Worm (Caenorhabditis elegans) whole organism, L2 larva: ENCODE data around the gene asm-1.
A peak's percentile ranks its signal among the peaks of the same experiment; 100 is the strongest.

Experiments used
- C34F6.9 ChIP-seq: fragments of 150-350 bp; optimal IDR thresholded peaks from 2 replicates; lab custom pipeline; 2014; ENCODE audit warnings: missing biosample characterization, missing genetic modification characterization
- F13H6.1 ChIP-seq: sonication (generic microtip); optimal IDR thresholded peaks from 2 replicates; lab custom pipeline; 2016; ENCODE audit warnings: missing genetic modification characterization, missing compliant biosample characterization
- R02D3.7 ChIP-seq: fragments of 150-350 bp; optimal IDR thresholded peaks from 2 replicates; lab custom pipeline; 2014; ENCODE audit warnings: missing biosample characterization, missing genetic modification characterization
- Y55F3AM.14 ChIP-seq: fragments of 200-800 bp; sonication (Bioruptor generic); optimal IDR thresholded peaks from 2 replicates; lab custom pipeline; 2018; ENCODE audit warnings: mild to moderate bottlenecking, missing genetic modification characterization, missing compliant biosample characterization
- ZK546.5 ChIP-seq: sonication (generic microtip); optimal IDR thresholded peaks from 2 replicates; lab custom pipeline; 2017; ENCODE audit warnings: missing biosample characterization, missing genetic modification characterization
- ama-1 ChIP-seq: fragments of 150-350 bp; optimal IDR thresholded peaks from 2 replicates; lab custom pipeline; 2018; ENCODE audit warnings: inconsistent platforms
- ceh-16 ChIP-seq: fragments of 150-350 bp; optimal IDR thresholded peaks from 2 replicates; lab custom pipeline; 2014; ENCODE audit warnings: missing biosample characterization, missing genetic modification characterization
- ceh-82 ChIP-seq: fragments of 150-350 bp; optimal IDR thresholded peaks from 2 replicates; lab custom pipeline; 2014; ENCODE audit warnings: missing biosample characterization, missing genetic modification characterization
- crh-2 ChIP-seq: sonication (generic microtip); optimal IDR thresholded peaks from 2 replicates; lab custom pipeline; 2017; ENCODE audit warnings: missing biosample characterization, missing genetic modification characterization
- egl-27 ChIP-seq: sonication (generic microtip); optimal IDR thresholded peaks from 3 replicates; lab custom pipeline; 2017; ENCODE audit warnings: missing biosample characterization, missing genetic modification reagents, missing genetic modification characterization
- elt-1 ChIP-seq: fragments of 150-350 bp; optimal IDR thresholded peaks from 2 replicates; lab custom pipeline; 2014; ENCODE audit warnings: missing biosample characterization, missing genetic modification characterization
- elt-3 ChIP-seq: sonication (generic microtip); optimal IDR thresholded peaks from 2 replicates; lab custom pipeline; 2017; ENCODE audit warnings: missing biosample characterization, missing genetic modification characterization
- fos-1 ChIP-seq: fragments of 150-350 bp; optimal IDR thresholded peaks from 2 replicates; lab custom pipeline; 2014; ENCODE audit warnings: missing biosample characterization, missing genetic modification characterization
- gmeb-1 ChIP-seq: fragments of 150-350 bp; optimal IDR thresholded peaks from 2 replicates; lab custom pipeline; 2014; ENCODE audit warnings: missing biosample characterization, missing genetic modification characterization
- lin-11 ChIP-seq: fragments of 150-350 bp; sonication (generic microtip); optimal IDR thresholded peaks from 2 replicates; lab custom pipeline; 2014; ENCODE audit warnings: missing biosample characterization, missing genetic modification characterization, inconsistent platforms, mixed read lengths
- lin-13 ChIP-seq: fragments of 150-350 bp; optimal IDR thresholded peaks from 2 replicates; lab custom pipeline; 2014; ENCODE audit warnings: missing biosample characterization, missing genetic modification reagents, missing genetic modification characterization
- lin-39 ChIP-seq: fragments of 150-350 bp; optimal IDR thresholded peaks from 2 replicates; lab custom pipeline; 2014; ENCODE audit warnings: missing biosample characterization, missing genetic modification reagents, missing genetic modification characterization
- lsy-2 ChIP-seq, 2 experiments: fragments of 150-350 bp in 1 of 2; sonication (generic microtip) in 1 of 2; optimal IDR thresholded peaks; 2 replicates each; lab custom pipeline; 2014 to 2017; ENCODE audit warnings: missing biosample characterization in 2 of 2, missing genetic modification characterization in 2 of 2
- mab-5 ChIP-seq: fragments of 150-350 bp; optimal IDR thresholded peaks from 2 replicates; lab custom pipeline; 2014; ENCODE audit warnings: missing biosample characterization, missing genetic modification characterization
- mbf-1 ChIP-seq: sonication (generic microtip); optimal IDR thresholded peaks from 2 replicates; lab custom pipeline; 2017; ENCODE audit warnings: missing biosample characterization, missing genetic modification characterization
- mdl-1 ChIP-seq, 2 experiments: fragments of 150-350 bp in 1 of 2; sonication (generic microtip) in 1 of 2; optimal IDR thresholded peaks; 2 replicates each; lab custom pipeline; 2017; ENCODE audit warnings: missing biosample characterization in 2 of 2, missing genetic modification characterization in 2 of 2
- nhr-10 ChIP-seq: sonication (generic microtip); optimal IDR thresholded peaks from 2 replicates; lab custom pipeline; 2017; ENCODE audit warnings: missing biosample characterization, missing genetic modification characterization
- nhr-11 ChIP-seq: fragments of 150-350 bp; optimal IDR thresholded peaks from 2 replicates; lab custom pipeline; 2014; ENCODE audit warnings: missing biosample characterization, missing genetic modification characterization
- nhr-129 ChIP-seq: fragments of 150-350 bp; optimal IDR thresholded peaks from 2 replicates; lab custom pipeline; 2014; ENCODE audit warnings: missing biosample characterization, missing genetic modification characterization
- nhr-21 ChIP-seq: fragments of 150-350 bp; optimal IDR thresholded peaks from 2 replicates; lab custom pipeline; 2014; ENCODE audit warnings: missing biosample characterization, missing genetic modification characterization
- nhr-23 ChIP-seq: fragments of 150-350 bp; optimal IDR thresholded peaks from 2 replicates; lab custom pipeline; 2014; ENCODE audit warnings: missing biosample characterization, missing genetic modification reagents, missing genetic modification characterization
- nhr-237 ChIP-seq: fragments of 150-350 bp; optimal IDR thresholded peaks from 2 replicates; lab custom pipeline; 2014; ENCODE audit warnings: missing biosample characterization, missing genetic modification characterization
- nhr-25 ChIP-seq: fragments of 150-350 bp; sonication (generic microtip); optimal IDR thresholded peaks from 3 replicates; lab custom pipeline; 2014; ENCODE audit warnings: missing biosample characterization, missing genetic modification characterization
- nhr-6 ChIP-seq: fragments of 150-350 bp; optimal IDR thresholded peaks from 2 replicates; lab custom pipeline; 2014; ENCODE audit warnings: missing biosample characterization, missing genetic modification characterization
- peb-1 ChIP-seq: fragments of 150-350 bp; optimal IDR thresholded peaks from 2 replicates; lab custom pipeline; 2014; ENCODE audit warnings: missing biosample characterization, missing genetic modification characterization
- sem-4 ChIP-seq: fragments of 150-350 bp; optimal IDR thresholded peaks from 2 replicates; lab custom pipeline; 2014; ENCODE audit warnings: missing biosample characterization, missing genetic modification reagents, missing genetic modification characterization
- sma-3 ChIP-seq: sonication (generic microtip); optimal IDR thresholded peaks from 2 replicates; lab custom pipeline; 2016; ENCODE audit warnings: missing genetic modification reagents, missing genetic modification characterization, missing compliant biosample characterization
- sma-9 ChIP-seq, 2 experiments: fragments of 150-350 bp in 1 of 2; sonication (generic microtip) in 1 of 2; optimal IDR thresholded peaks; 2 replicates each; lab custom pipeline; 2014 to 2016; ENCODE audit warnings: missing genetic modification characterization in 2 of 2, mild to moderate bottlenecking in 1 of 2, missing biosample characterization in 1 of 2, missing compliant biosample characterization in 1 of 2, missing genetic modification reagents in 1 of 2, moderate library complexity in 1 of 2
- snpc-4 ChIP-seq: fragments of 150-350 bp; optimal IDR thresholded peaks from 2 replicates; lab custom pipeline; 2014; ENCODE audit warnings: missing biosample characterization, missing genetic modification characterization
- unc-55 ChIP-seq: fragments of 150-350 bp; sonication (generic microtip); optimal IDR thresholded peaks from 3 replicates; lab custom pipeline; 2014; ENCODE audit warnings: missing biosample characterization, missing genetic modification reagents, missing genetic modification characterization
- unc-62 ChIP-seq: fragments of 150-350 bp; optimal IDR thresholded peaks from 2 replicates; lab custom pipeline; 2014; ENCODE audit warnings: missing biosample characterization, missing genetic modification reagents, missing genetic modification characterization
- zag-1 ChIP-seq: fragments of 150-350 bp; optimal IDR thresholded peaks from 2 replicates; lab custom pipeline; 2014; ENCODE audit warnings: missing biosample characterization, missing genetic modification characterization
- ztf-1 ChIP-seq: fragments of 200-800 bp; sonication (Bioruptor generic); conservative IDR thresholded peaks from 2 replicates; pipeline ENCODE4 v1.3.6; 2022; ENCODE audit warnings: missing genetic modification characterization, missing compliant biosample characterization
- ztf-11 ChIP-seq: sonication (generic microtip); optimal IDR thresholded peaks from 2 replicates; lab custom pipeline; 2017; ENCODE audit warnings: missing biosample characterization, missing genetic modification characterization
- ztf-4 ChIP-seq: fragments of 150-350 bp; optimal IDR thresholded peaks from 2 replicates; lab custom pipeline; 2014; ENCODE audit warnings: missing biosample characterization, missing genetic modification characterization

The asm-1 gene

ce11 chrII:6882335-6882734 is 27.5 kb upstream of the asm-1 start:
- TF ChIP-seq snpc-4 (tag; lab: Kevin White, UChicago) (no peak), sma-3 (GFP tag; lab: Kevin White, UChicago) (no peak), nhr-25 (tag; lab: Kevin White, UChicago) (no peak), peb-1 (tag; lab: Kevin White, UChicago) (no peak), unc-62 (GFP tag; lab: Kevin White, UChicago) (no peak), egl-27 (tag; lab: Kevin White, UChicago) (no peak), mbf-1 (tag; lab: Kevin White, UChicago) (no peak), R02D3.7 (tag; lab: Kevin White, UChicago) (no peak), nhr-23 (no peak), elt-1 (tag; lab: Kevin White, UChicago) (no peak), zag-1 (tag; lab: Kevin White, UChicago) (no peak), ztf-4 (no peak), sem-4 (tag; lab: Kevin White, UChicago) (no peak), lin-39 (tag; lab: Kevin White, UChicago) (no peak), nhr-237 (tag; lab: Kevin White, UChicago) (no peak), Y55F3AM.14 (no peak)
- TF ChIP-seq, all 48 proteins: peak for 0

- TF ChIP-seq fos-1 (tag; lab: Kevin White, UChicago) (peak; percentile 77), mab-5 (no peak), lin-39 (tag; lab: Kevin White, UChicago) (no peak), ceh-82 (tag; lab: Kevin White, UChicago) (no peak), ztf-1 (no peak), ZK546.5 (tag; lab: Kevin White, UChicago) (no peak), mdl-1 (tag; optimal IDR thresholded peaks at IDR 0.05; lab: Kevin White, UChicago) (no peak)
Observed at ce11 chrII:6883716-6884115, 26.2 kb upstream of the asm-1 start, which contains the start of gene pmp-1. Gene pmp-1 (minus strand): TSS chrII:6883754.

ce11 chrII:6884568-6884967 is 25.3 kb upstream of the asm-1 start:
- peak; percentile 24 for TF ChIP-seq fos-1 (tag; lab: Kevin White, UChicago)
- TF ChIP-seq mbf-1 (tag; lab: Kevin White, UChicago), result no peak

- TF ChIP-seq nhr-129 (tag; lab: Kevin White, UChicago) (peak; percentile 5), fos-1 (tag; lab: Kevin White, UChicago) (peak; percentile 33), mbf-1 (tag; lab: Kevin White, UChicago) (no peak)
Observed at ce11 chrII:6887319-6888005, 22.4 kb upstream of the asm-1 start, which contains the start of gene pmp-2. Gene pmp-2 (minus strand): TSS chrII:6887805.

ce11 chrII:6888211-6888610 is 21.7 kb upstream of the asm-1 start:
- TF ChIP-seq nhr-129 (tag; lab: Kevin White, UChicago) (peak; percentile 36), nhr-25 (tag; lab: Kevin White, UChicago) (peak; percentile 25), snpc-4 (tag; lab: Kevin White, UChicago) (no peak), nhr-237 (tag; lab: Kevin White, UChicago) (no peak), ztf-11 (tag; lab: Kevin White, UChicago) (no peak), sem-4 (tag; lab: Kevin White, UChicago) (peak; percentile 32), sma-3 (GFP tag; lab: Kevin White, UChicago) (peak; percentile 36), lin-13 (peak; percentile 68), ama-1 (lab: Kevin White, UChicago) (peak; percentile 63), fos-1 (tag; lab: Kevin White, UChicago) (no peak), gmeb-1 (tag; lab: Kevin White, UChicago) (peak; percentile 62), lsy-2 (tag; optimal IDR thresholded peaks at IDR 0.05; lab: Kevin White, UChicago) (peak in 1 of 2 experiments; percentile 74), nhr-23 (no peak), F13H6.1 (tag; lab: Kevin White, UChicago) (peak; percentile 35), elt-3 (tag; lab: Kevin White, UChicago) (no peak), crh-2 (tag; lab: Kevin White, UChicago) (peak; percentile 79), unc-55 (GFP tag; lab: Kevin White, UChicago) (peak; percentile 18), mab-5 (peak; percentile 3), lin-11 (tag; lab: Kevin White, UChicago) (no peak), peb-1 (tag; lab: Kevin White, UChicago) (no peak), C34F6.9 (tag; lab: Kevin White, UChicago) (peak; percentile 16), sma-9 (GFP tag; optimal IDR thresholded peaks at IDR 0.05; lab: Kevin White, UChicago) (peak; percentile 49), sma-9 (tag; optimal IDR thresholded peaks at IDR 0.05; lab: Kevin White, UChicago) (no peak), ceh-16 (tag; lab: Kevin White, UChicago) (no peak), mdl-1 (tag; optimal IDR thresholded peaks at IDR 0.05; lab: Kevin White, UChicago) (no peak), unc-62 (GFP tag; lab: Kevin White, UChicago) (no peak), nhr-6 (tag; lab: Kevin White, UChicago) (peak; percentile 46), nhr-21 (no peak), nhr-11 (no peak), elt-1 (tag; lab: Kevin White, UChicago) (no peak), Y55F3AM.14 (peak; percentile 42), nhr-10 (no peak), ztf-4 (peak; percentile 89)
